Fruit fly (Drosophila melanogaster) whole organism, embryonic: Measurements from ENCODE around the gene CG7378.

Source experiments
- Atf-2 ChIP-seq: fragments of 200-800 bp; sonication (Bioruptor generic); optimal IDR thresholded peaks from 2 replicates; lab custom pipeline; 2016; ENCODE audit warnings: missing biosample characterization, missing genetic modification characterization
- BEAF-32 ChIP-seq: fragments of 200-800 bp; sonication (Bioruptor generic); optimal IDR thresholded peaks from 3 replicates; lab custom pipeline; 2017; ENCODE audit warnings: missing biosample characterization, missing genetic modification characterization, mild to moderate bottlenecking, moderate library complexity, missing genetic modification reagents
- C15 ChIP-seq: fragments of 200-800 bp; sonication (Bioruptor generic); IDR thresholded peaks from 3 replicates; pipeline ENCODE4 v1.3.6; 2022; ENCODE audit warnings: missing biosample characterization, missing genetic modification characterization
- CG10267 ChIP-seq: fragments of 200-800 bp; sonication (Bioruptor generic); optimal IDR thresholded peaks from 2 replicates; lab custom pipeline; 2018; ENCODE audit warnings: missing biosample characterization, mild to moderate bottlenecking, missing genetic modification characterization, moderate library complexity
- CG10366 ChIP-seq: fragments of 200-800 bp; sonication (Bioruptor generic); IDR thresholded peaks from 2 replicates; pipeline ENCODE4 v1.3.6; 2022; ENCODE audit warnings: missing biosample characterization, missing genetic modification characterization
- CG12659 ChIP-seq: fragments of 200-800 bp; sonication (Bioruptor generic); optimal IDR thresholded peaks from 3 replicates; lab custom pipeline; 2017; ENCODE audit warnings: mild to moderate bottlenecking, missing biosample characterization, missing genetic modification reagents, missing genetic modification characterization
- CG1529 ChIP-seq: fragments of 200-800 bp; sonication (Bioruptor generic); optimal IDR thresholded peaks from 3 replicates; lab custom pipeline; 2018; ENCODE audit warnings: missing biosample characterization, missing genetic modification characterization
- CG16863 ChIP-seq: fragments of 200-800 bp; sonication (Bioruptor generic); optimal IDR thresholded peaks from 3 replicates; lab custom pipeline; 2016; ENCODE audit warnings: missing biosample characterization, missing genetic modification characterization
- CG18764 ChIP-seq: fragments of 200-800 bp; sonication (Bioruptor generic); optimal IDR thresholded peaks from 3 replicates; lab custom pipeline; 2016; ENCODE audit warnings: missing biosample characterization, missing genetic modification characterization
- CG2129 ChIP-seq: fragments of 200-800 bp; sonication (Bioruptor generic); IDR thresholded peaks from 2 replicates; pipeline ENCODE4 v1.3.6; 2022; ENCODE audit warnings: missing biosample characterization, missing genetic modification characterization; ENCODE audit not compliant: partially characterized antibody
- CG30431 ChIP-seq: fragments of 200-800 bp; sonication (Bioruptor generic); optimal IDR thresholded peaks from 2 replicates; lab custom pipeline; 2017; ENCODE audit warnings: missing biosample characterization, missing genetic modification characterization
- CG3281 ChIP-seq: fragments of 200-800 bp; sonication (Bioruptor generic); optimal IDR thresholded peaks from 3 replicates; lab custom pipeline; 2017; ENCODE audit warnings: missing biosample characterization, mild to moderate bottlenecking, missing genetic modification characterization
- CG34224 ChIP-seq: fragments of 200-800 bp; sonication (Bioruptor generic); IDR thresholded peaks from 3 replicates; pipeline ENCODE4 v1.3.6; 2022; ENCODE audit warnings: missing biosample characterization, missing genetic modification characterization; ENCODE audit not compliant: partially characterized antibody
- CG4854 ChIP-seq: fragments of 200-800 bp; sonication (Bioruptor generic); optimal IDR thresholded peaks from 2 replicates; lab custom pipeline; 2016; ENCODE audit warnings: missing biosample characterization, missing genetic modification characterization, inconsistent platforms
- CG5953 ChIP-seq: fragments of 200-800 bp; sonication (Bioruptor generic); IDR thresholded peaks from 2 replicates; pipeline ENCODE4 v1.3.6; 2022; ENCODE audit warnings: missing biosample characterization, missing genetic modification characterization
- CG6254 ChIP-seq: fragments of 200-800 bp; sonication (Bioruptor generic); optimal IDR thresholded peaks from 3 replicates; lab custom pipeline; 2017; ENCODE audit warnings: mild to moderate bottlenecking, missing biosample characterization, missing genetic modification reagents, missing genetic modification characterization
- CG6683 ChIP-seq: fragments of 200-800 bp; sonication (Bioruptor generic); optimal IDR thresholded peaks from 2 replicates; lab custom pipeline; 2017; ENCODE audit warnings: missing biosample characterization, mild to moderate bottlenecking, missing genetic modification characterization, missing genetic modification reagents
- CG7745 ChIP-seq: fragments of 200-800 bp; sonication (Bioruptor generic); optimal IDR thresholded peaks from 2 replicates; lab custom pipeline; 2018; ENCODE audit warnings: missing biosample characterization, mild to moderate bottlenecking, missing genetic modification characterization, moderate library complexity
- CG8359 ChIP-seq: fragments of 200-800 bp; sonication (Bioruptor generic); optimal IDR thresholded peaks from 2 replicates; lab custom pipeline; 2017; ENCODE audit warnings: missing biosample characterization, mild to moderate bottlenecking, missing genetic modification characterization, borderline replicate concordance
- CG9797 ChIP-seq: fragments of 200-800 bp; sonication (Bioruptor generic); optimal IDR thresholded peaks from 3 replicates; lab custom pipeline; 2018; ENCODE audit warnings: missing biosample characterization, mild to moderate bottlenecking, missing genetic modification characterization
- GATAe ChIP-seq: fragments of 200-800 bp; sonication (Bioruptor generic); conservative IDR thresholded peaks from 2 replicates; pipeline ENCODE4 v1.3.6; 2022; ENCODE audit warnings: missing biosample characterization, missing genetic modification characterization
- Hr39 ChIP-seq: fragments of >200 bp; optimal IDR thresholded peaks from 2 replicates; lab custom pipeline; 2017
- Mad ChIP-seq: fragments of 200-800 bp; sonication (Bioruptor generic); optimal IDR thresholded peaks from 2 replicates; lab custom pipeline; 2016; ENCODE audit warnings: missing biosample characterization, missing genetic modification characterization
- Mrtf ChIP-seq: fragments of 200-800 bp; sonication (Bioruptor generic); IDR thresholded peaks from 3 replicates; pipeline ENCODE4 v1.3.6; 2022; ENCODE audit warnings: missing biosample characterization, missing genetic modification characterization
- NK7.1 ChIP-seq: fragments of 200-800 bp; sonication (Bioruptor generic); optimal IDR thresholded peaks from 3 replicates; lab custom pipeline; 2016; ENCODE audit warnings: missing biosample characterization, missing genetic modification characterization
- Six4 ChIP-seq: fragments of 200-800 bp; sonication (Bioruptor generic); optimal IDR thresholded peaks from 2 replicates; lab custom pipeline; 2016; ENCODE audit warnings: missing biosample characterization, missing genetic modification characterization
- YL-1 ChIP-seq: fragments of 200-800 bp; sonication (Bioruptor generic); optimal IDR thresholded peaks from 3 replicates; lab custom pipeline; 2017; ENCODE audit warnings: missing biosample characterization, mild to moderate bottlenecking, missing genetic modification characterization
- chn ChIP-seq: fragments of 200-800 bp; sonication (Bioruptor generic); optimal IDR thresholded peaks from 2 replicates; lab custom pipeline; 2016; ENCODE audit warnings: missing biosample characterization, missing genetic modification characterization
- corto ChIP-seq: fragments of 200-800 bp; sonication (Bioruptor generic); optimal IDR thresholded peaks from 2 replicates; lab custom pipeline; 2016; ENCODE audit warnings: missing biosample characterization, mild to moderate bottlenecking, missing genetic modification characterization, moderate library complexity
- dan ChIP-seq: fragments of 200-800 bp; sonication (Bioruptor generic); IDR thresholded peaks from 2 replicates; pipeline ENCODE4 v1.3.6; 2022; ENCODE audit warnings: missing biosample characterization, missing genetic modification characterization
- dati ChIP-seq: fragments of 200-800 bp; sonication (Bioruptor generic); IDR thresholded peaks from 2 replicates; pipeline ENCODE4 v1.3.6; 2022; ENCODE audit warnings: missing biosample characterization, missing genetic modification characterization
- dmrt99B ChIP-seq: fragments of 200-800 bp; sonication (Bioruptor generic); optimal IDR thresholded peaks from 2 replicates; lab custom pipeline; 2018; ENCODE audit warnings: missing biosample characterization, mild to moderate bottlenecking, missing genetic modification characterization, moderate library complexity
- emc ChIP-seq: fragments of 200-800 bp; sonication (Bioruptor generic); optimal IDR thresholded peaks from 2 replicates; lab custom pipeline; 2016; ENCODE audit warnings: missing biosample characterization, missing genetic modification characterization
- fd64A ChIP-seq: fragments of 200-800 bp; sonication (Bioruptor generic); optimal IDR thresholded peaks from 3 replicates; lab custom pipeline; 2018; ENCODE audit warnings: missing biosample characterization, mild to moderate bottlenecking, missing genetic modification characterization
- grn ChIP-seq: fragments of 200-800 bp; sonication (Bioruptor generic); optimal IDR thresholded peaks from 3 replicates; lab custom pipeline; 2017; ENCODE audit warnings: missing biosample characterization, missing genetic modification characterization
- gsb-n ChIP-seq: fragments of 200-800 bp; sonication (Bioruptor generic); optimal IDR thresholded peaks from 3 replicates; lab custom pipeline; 2018; ENCODE audit warnings: missing biosample characterization, mild to moderate bottlenecking, missing genetic modification characterization
- h ChIP-seq: fragments of >200 bp; optimal IDR thresholded peaks from 2 replicates; lab custom pipeline; 2017
- hb ChIP-seq: fragments of 200-800 bp; sonication (Bioruptor generic); IDR thresholded peaks from 3 replicates; pipeline ENCODE4 v1.3.6; 2022; ENCODE audit warnings: missing biosample characterization, missing genetic modification characterization; ENCODE audit not compliant: partially characterized antibody
- hbn ChIP-seq: fragments of 200-800 bp; sonication (Bioruptor generic); IDR thresholded peaks from 2 replicates; pipeline ENCODE4 v1.3.6; 2022; ENCODE audit warnings: missing biosample characterization, missing genetic modification characterization; ENCODE audit not compliant: partially characterized antibody
- inv ChIP-seq: fragments of 200-800 bp; sonication (Bioruptor generic); IDR thresholded peaks from 2 replicates; pipeline ENCODE4 v1.3.6; 2022; ENCODE audit warnings: missing biosample characterization, missing genetic modification characterization; ENCODE audit not compliant: partially characterized antibody
- oc ChIP-seq: fragments of 200-800 bp; sonication (Bioruptor generic); optimal IDR thresholded peaks from 2 replicates; lab custom pipeline; 2018; ENCODE audit warnings: missing biosample characterization, mild to moderate bottlenecking, missing genetic modification characterization, moderate library complexity
- org-1 ChIP-seq: fragments of 200-800 bp; sonication (Bioruptor generic); optimal IDR thresholded peaks from 2 replicates; lab custom pipeline; 2017; ENCODE audit warnings: missing biosample characterization, missing genetic modification characterization
- ranshi ChIP-seq: fragments of 200-800 bp; sonication (Bioruptor generic); IDR thresholded peaks from 2 replicates; pipeline ENCODE4 v1.3.6; 2022; ENCODE audit warnings: missing biosample characterization, missing genetic modification characterization
- salm ChIP-seq: fragments of 200-800 bp; sonication (Bioruptor generic); optimal IDR thresholded peaks from 2 replicates; lab custom pipeline; 2018; ENCODE audit warnings: missing biosample characterization, mild to moderate bottlenecking, missing genetic modification characterization
- schlank ChIP-seq: fragments of 200-800 bp; sonication (Bioruptor generic); optimal IDR thresholded peaks from 2 replicates; lab custom pipeline; 2018; ENCODE audit warnings: missing biosample characterization, mild to moderate bottlenecking, missing genetic modification characterization
- sens ChIP-seq: fragments of 200-800 bp; sonication (Bioruptor generic); peaks from one replicate; lab custom pipeline; 2016; ENCODE audit warnings: missing biosample characterization, missing genetic modification characterization
- slou ChIP-seq: fragments of 200-800 bp; sonication (Bioruptor generic); optimal IDR thresholded peaks from 3 replicates; lab custom pipeline; 2016; ENCODE audit warnings: missing biosample characterization, missing genetic modification characterization
- sna ChIP-seq: fragments of 200-800 bp; sonication (Bioruptor generic); IDR thresholded peaks from 2 replicates; pipeline ENCODE4 v1.3.6; 2022; ENCODE audit warnings: missing biosample characterization, missing genetic modification characterization; ENCODE audit not compliant: partially characterized antibody
- tna ChIP-seq: fragments of 200-800 bp; sonication (Bioruptor generic); IDR thresholded peaks from 2 replicates; pipeline ENCODE4 v1.3.6; 2022; ENCODE audit warnings: missing biosample characterization, missing genetic modification characterization; ENCODE audit not compliant: partially characterized antibody
- vfl ChIP-seq: fragments of 200-800 bp; sonication (Bioruptor generic); optimal IDR thresholded peaks from 2 replicates; lab custom pipeline; 2016; ENCODE audit warnings: missing biosample characterization, missing genetic modification characterization
- z ChIP-seq: fragments of 200-800 bp; sonication (Bioruptor generic); IDR thresholded peaks from 3 replicates; pipeline ENCODE4 v1.3.6; 2022; ENCODE audit warnings: missing biosample characterization, missing genetic modification characterization
- zen ChIP-seq: fragments of 200-800 bp; sonication (Bioruptor generic); optimal IDR thresholded peaks from 3 replicates; lab custom pipeline; 2018; ENCODE audit warnings: missing biosample characterization, mild to moderate bottlenecking, missing genetic modification characterization, moderate library complexity

CG7378 gene

DNA sequence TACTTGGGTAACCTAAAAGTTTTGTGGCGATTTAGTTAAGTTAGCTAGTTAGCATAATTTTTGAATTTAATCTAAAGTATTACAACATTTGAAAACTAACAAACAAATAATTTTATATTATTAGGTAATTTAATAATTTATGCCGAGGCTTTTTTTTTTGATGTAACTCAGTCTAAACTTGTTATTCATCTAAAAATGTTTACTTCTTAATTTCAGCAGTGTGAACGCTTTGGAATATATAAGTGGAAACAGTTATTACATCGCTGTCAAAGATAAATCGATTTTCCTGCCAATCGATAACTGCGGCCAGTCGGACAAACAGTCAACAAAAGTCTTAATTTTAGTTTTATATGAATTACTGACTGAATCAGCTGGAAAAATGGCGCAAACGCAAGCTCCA lies 42.3 kb upstream of the CG7378 start, which contains the start of gene Usp39 (continued):
- TF ChIP-seq CG16863 (GFP tag; lab: Kevin White, UChicago): no peak
- TF ChIP-seq CG12659 (GFP tag; lab: Kevin White, UChicago): peak; percentile 63
- no peak for TF ChIP-seq vfl (GFP tag; lab: Kevin White, UChicago)
- TF ChIP-seq dati: no peak
- no peak for TF ChIP-seq CG7745 (tag; lab: Kevin White, UChicago)
- no peak for TF ChIP-seq emc (GFP tag; lab: Kevin White, UChicago)
- no peak for TF ChIP-seq NK7.1 (GFP tag; lab: Kevin White, UChicago)
- TF ChIP-seq CG6683 (GFP tag; lab: Kevin White, UChicago): no peak
- no peak for TF ChIP-seq schlank (tag; lab: Kevin White, UChicago)
- TF ChIP-seq Six4: no peak
- no peak for TF ChIP-seq CG5953 (GFP tag; lab: Robert Waterston, UW)
- TF ChIP-seq grn (GFP tag; lab: Kevin White, UChicago): no peak
- no peak for TF ChIP-seq GATAe
- no peak for TF ChIP-seq CG3281 (GFP tag; lab: Kevin White, UChicago)
- no peak for TF ChIP-seq slou (GFP tag; lab: Kevin White, UChicago)
- TF ChIP-seq h (lab: Kevin White, UChicago): no peak
- no peak for TF ChIP-seq ranshi (GFP tag; lab: Robert Waterston, UW)
- TF ChIP-seq chn (GFP tag; lab: Kevin White, UChicago): no peak
- no peak for TF ChIP-seq Hr39 (lab: Kevin White, UChicago)
- TF ChIP-seq CG9797 (GFP tag; lab: Kevin White, UChicago): no peak
- no peak for TF ChIP-seq CG8359 (GFP tag; lab: Kevin White, UChicago)
- TF ChIP-seq CG10366 (GFP tag; lab: Robert Waterston, UW): peak; percentile 18; the same call in 1 of the 2 replicates
- TF ChIP-seq CG30431 (GFP tag; lab: Kevin White, UChicago): no peak
- TF ChIP-seq hbn (GFP tag; lab: Robert Waterston, UW): 0 out of 2 replicates have a peak, but pooled peaks have one; percentile 22
- peak; percentile 61 for TF ChIP-seq BEAF-32 (GFP tag; lab: Kevin White, UChicago)
- TF ChIP-seq corto (GFP tag; lab: Kevin White, UChicago): no peak
- TF ChIP-seq YL-1 (GFP tag; lab: Kevin White, UChicago): peak; percentile 35
- TF ChIP-seq CG34224 (GFP tag; lab: Robert Waterston, UW): peak; percentile 56
- no peak for TF ChIP-seq tna (GFP tag; lab: Robert Waterston, UW)
- peak; percentile 27 for TF ChIP-seq zen
- TF ChIP-seq org-1: no peak
- TF ChIP-seq CG1529 (GFP tag; lab: Kevin White, UChicago): no peak
- TF ChIP-seq Atf-2 (GFP tag; lab: Kevin White, UChicago): no peak
- TF ChIP-seq z (GFP tag; lab: Robert Waterston, UW): no peak
- TF ChIP-seq CG2129 (GFP tag; lab: Robert Waterston, UW): peak; percentile 24; the same call in 1 of the 2 replicates
- TF ChIP-seq dmrt99B (tag; lab: Kevin White, UChicago): no peak
- TF ChIP-seq dan (GFP tag; lab: Robert Waterston, UW): no peak
- no peak for TF ChIP-seq gsb-n
- TF ChIP-seq CG4854 (GFP tag; lab: Kevin White, UChicago): no peak
- no peak for TF ChIP-seq Mrtf (GFP tag; lab: Robert Waterston, UW)
- no peak for TF ChIP-seq C15
- TF ChIP-seq CG6254 (GFP tag; lab: Kevin White, UChicago): no peak
- 0 out of 2 replicates have a peak, but pooled peaks have one; percentile 27 for TF ChIP-seq sna (GFP tag; lab: Robert Waterston, UW)
- TF ChIP-seq oc: no peak
- peak; percentile 55 for TF ChIP-seq inv (GFP tag; lab: Robert Waterston, UW)
- TF ChIP-seq salm (tag; lab: Kevin White, UChicago): no peak
- no peak for TF ChIP-seq sens (GFP tag; lab: Kevin White, UChicago)
- no peak for TF ChIP-seq fd64A (GFP tag; lab: Kevin White, UChicago)
- peak; percentile 38 for TF ChIP-seq CG10267 (tag; lab: Kevin White, UChicago)
- no peak for TF ChIP-seq CG18764 (GFP tag; lab: Kevin White, UChicago)
- TF ChIP-seq Mad: no peak
- TF ChIP-seq hb (GFP tag; lab: Robert Waterston, UW): 0 out of 3 replicates have a peak, but pooled peaks have one; percentile 53
